Fruit fly (Drosophila melanogaster) whole organism, prepupa: Measurements from ENCODE around the gene CG32026.

Experiments used
- Blimp-1 ChIP-seq: fragments of 200-800 bp; sonication (Bioruptor generic); optimal IDR thresholded peaks from 3 replicates; lab custom pipeline; 2017; ENCODE audit warnings: missing biosample characterization, missing genetic modification characterization, mild to moderate bottlenecking, moderate library complexity, missing genetic modification reagents
- CG10631 ChIP-seq: fragments of 200-800 bp; sonication (Bioruptor generic); optimal IDR thresholded peaks from 2 replicates; lab custom pipeline; 2016; ENCODE audit warnings: missing biosample characterization, missing genetic modification characterization
- CG10669 ChIP-seq: fragments of 200-800 bp; sonication (Bioruptor generic); optimal IDR thresholded peaks from 3 replicates; lab custom pipeline; 2018; ENCODE audit warnings: missing biosample characterization, mild to moderate bottlenecking, missing genetic modification characterization, moderate library complexity
- CG11294 ChIP-seq: fragments of 200-800 bp; sonication (Bioruptor generic); IDR thresholded peaks from 2 replicates; pipeline ENCODE4 v1.3.6; 2022; ENCODE audit warnings: missing biosample characterization, missing genetic modification characterization
- CG11762 ChIP-seq: fragments of 200-800 bp; sonication (Bioruptor generic); optimal IDR thresholded peaks from 3 replicates; lab custom pipeline; 2016; ENCODE audit warnings: missing biosample characterization, missing genetic modification characterization; ENCODE audit not compliant: insufficient read depth
- CG15336 ChIP-seq: fragments of 200-800 bp; sonication (Bioruptor generic); IDR thresholded peaks from 2 replicates; pipeline ENCODE4 v1.3.6; 2022; ENCODE audit warnings: missing biosample characterization, missing genetic modification characterization
- CG1621 ChIP-seq: fragments of 200-800 bp; sonication (Bioruptor generic); optimal IDR thresholded peaks from 3 replicates; lab custom pipeline; 2018; ENCODE audit warnings: missing biosample characterization, mild to moderate bottlenecking, missing genetic modification characterization
- CG16779 ChIP-seq: fragments of 200-800 bp; sonication (Bioruptor generic); optimal IDR thresholded peaks from 3 replicates; lab custom pipeline; 2017; ENCODE audit warnings: missing biosample characterization, mild to moderate bottlenecking, missing genetic modification characterization
- CG34406 ChIP-seq: fragments of 200-800 bp; sonication (Bioruptor generic); optimal IDR thresholded peaks from 3 replicates; lab custom pipeline; 2016; ENCODE audit warnings: missing biosample characterization, missing genetic modification characterization
- CG3919 ChIP-seq: fragments of 200-800 bp; sonication (Bioruptor generic); optimal IDR thresholded peaks from 3 replicates; lab custom pipeline; 2016; ENCODE audit warnings: missing biosample characterization, missing genetic modification characterization
- CG4318 ChIP-seq: fragments of 200-800 bp; sonication (Bioruptor generic); optimal IDR thresholded peaks from 3 replicates; lab custom pipeline; 2017; ENCODE audit warnings: missing biosample characterization, mild to moderate bottlenecking, missing genetic modification characterization
- CG6163 ChIP-seq: fragments of 200-800 bp; sonication (Bioruptor generic); IDR thresholded peaks from 3 replicates; pipeline ENCODE4 v1.3.6; 2022; ENCODE audit warnings: missing biosample characterization, missing genetic modification characterization
- CG6854 ChIP-seq: fragments of 200-800 bp; sonication (Bioruptor generic); optimal IDR thresholded peaks from 2 replicates; lab custom pipeline; 2017; ENCODE audit warnings: missing biosample characterization, mild to moderate bottlenecking, missing genetic modification characterization
- CG7368 ChIP-seq: fragments of 200-800 bp; sonication (Bioruptor generic); optimal IDR thresholded peaks from 3 replicates; lab custom pipeline; 2016; ENCODE audit warnings: missing biosample characterization, missing genetic modification characterization
- CG8119 ChIP-seq: fragments of 200-800 bp; sonication (Bioruptor generic); IDR thresholded peaks from 3 replicates; pipeline ENCODE4 v1.3.6; 2022; ENCODE audit warnings: missing biosample characterization, missing genetic modification characterization
- CG8632 ChIP-seq: fragments of 200-800 bp; sonication (Bioruptor generic); optimal IDR thresholded peaks from 3 replicates; lab custom pipeline; 2016; ENCODE audit warnings: missing biosample characterization, missing genetic modification characterization
- CG9139 ChIP-seq: fragments of 200-800 bp; sonication (Bioruptor generic); optimal IDR thresholded peaks from 3 replicates; lab custom pipeline; 2017; ENCODE audit warnings: missing biosample characterization, mild to moderate bottlenecking, missing genetic modification characterization
- Eip75B ChIP-seq: fragments of 200-800 bp; sonication (Bioruptor generic); optimal IDR thresholded peaks from 3 replicates; lab custom pipeline; 2016; ENCODE audit warnings: missing biosample characterization, missing genetic modification characterization
- Eip78C ChIP-seq: fragments of 200-800 bp; sonication (Bioruptor generic); peaks from one replicate; lab custom pipeline; 2016; ENCODE audit warnings: missing biosample characterization, missing genetic modification characterization
- Ets21C ChIP-seq: fragments of 200-800 bp; sonication (Bioruptor generic); optimal IDR thresholded peaks from 3 replicates; lab custom pipeline; 2016; ENCODE audit warnings: missing biosample characterization, missing genetic modification characterization
- Hr38 ChIP-seq: sonication (Bioruptor generic); optimal IDR thresholded peaks from 2 replicates; lab custom pipeline; 2016; ENCODE audit warnings: missing biosample characterization, missing genetic modification characterization
- Hr39 ChIP-seq: fragments of 200-800 bp; sonication (Bioruptor generic); optimal IDR thresholded peaks from 2 replicates; lab custom pipeline; 2016; ENCODE audit warnings: missing biosample characterization, missing genetic modification characterization
- Met ChIP-seq: fragments of 200-800 bp; sonication (Bioruptor generic); optimal IDR thresholded peaks from 3 replicates; lab custom pipeline; 2016; ENCODE audit warnings: missing biosample characterization, missing genetic modification characterization
- OdsH ChIP-seq: fragments of 200-800 bp; sonication (Bioruptor generic); optimal IDR thresholded peaks from 3 replicates; lab custom pipeline; 2016; ENCODE audit warnings: missing biosample characterization, missing genetic modification characterization
- Smox ChIP-seq: fragments of 200-800 bp; sonication (Bioruptor generic); optimal IDR thresholded peaks from 3 replicates; lab custom pipeline; 2016; ENCODE audit warnings: missing biosample characterization, missing genetic modification characterization
- Sox102F ChIP-seq: fragments of 200-800 bp; sonication (Bioruptor generic); optimal IDR thresholded peaks from 2 replicates; lab custom pipeline; 2016; ENCODE audit warnings: missing biosample characterization, mild to moderate bottlenecking, missing genetic modification characterization
- achi ChIP-seq: fragments of 200-800 bp; sonication (Bioruptor generic); optimal IDR thresholded peaks from 3 replicates; lab custom pipeline; 2016; ENCODE audit warnings: missing biosample characterization, missing genetic modification characterization
- cyc ChIP-seq: fragments of 200-800 bp; sonication (Bioruptor generic); optimal IDR thresholded peaks from 3 replicates; lab custom pipeline; 2016; ENCODE audit warnings: missing biosample characterization, missing genetic modification characterization
- dac ChIP-seq: fragments of 200-800 bp; sonication (Bioruptor generic); optimal IDR thresholded peaks from 2 replicates; lab custom pipeline; 2017; ENCODE audit warnings: missing biosample characterization, mild to moderate bottlenecking, missing genetic modification characterization
- dsx ChIP-seq: fragments of 200-800 bp; optimal IDR thresholded peaks from 3 replicates; lab custom pipeline; 2019; ENCODE audit warnings: missing biosample characterization, mild to moderate bottlenecking, missing genetic modification characterization, moderate library complexity; ENCODE audit not compliant: poor library complexity, severe bottlenecking
- eg ChIP-seq: fragments of 200-800 bp; sonication (Bioruptor generic); IDR thresholded peaks from 3 replicates; pipeline ENCODE4 v1.3.6; 2022; ENCODE audit warnings: missing biosample characterization, missing genetic modification characterization
- fd85E ChIP-seq: fragments of 200-800 bp; sonication (Bioruptor generic); optimal IDR thresholded peaks from 3 replicates; lab custom pipeline; 2016; ENCODE audit warnings: missing biosample characterization, missing genetic modification characterization
- fkh ChIP-seq: fragments of 200-800 bp; sonication (Bioruptor generic); optimal IDR thresholded peaks from 3 replicates; lab custom pipeline; 2017; ENCODE audit warnings: missing biosample characterization, mild to moderate bottlenecking, missing genetic modification characterization, moderate library complexity
- lz ChIP-seq: fragments of 200-800 bp; sonication (Bioruptor generic); optimal IDR thresholded peaks from 3 replicates; lab custom pipeline; 2016; ENCODE audit warnings: missing biosample characterization, missing genetic modification characterization
- net ChIP-seq: fragments of 200-800 bp; sonication (Bioruptor generic); optimal IDR thresholded peaks from 3 replicates; lab custom pipeline; 2016; ENCODE audit warnings: missing biosample characterization, missing genetic modification characterization
- pdm3 ChIP-seq: fragments of 200-800 bp; sonication (Bioruptor generic); optimal IDR thresholded peaks from 3 replicates; lab custom pipeline; 2016; ENCODE audit warnings: missing biosample characterization, missing genetic modification characterization
- salr ChIP-seq, 2 experiments: fragments of 200-800 bp; sonication (Bioruptor generic); optimal IDR thresholded peaks; 3 replicates each; lab custom pipeline; 2016 to 2018; ENCODE audit warnings: missing biosample characterization in 2 of 2, missing genetic modification characterization in 2 of 2, mild to moderate bottlenecking in 1 of 2
- spab ChIP-seq: fragments of 200-800 bp; sonication (Bioruptor generic); optimal IDR thresholded peaks from 2 replicates; lab custom pipeline; 2017; ENCODE audit warnings: missing biosample characterization, mild to moderate bottlenecking, missing genetic modification characterization, missing genetic modification reagents
- ss ChIP-seq, 2 experiments: fragments of 200-800 bp; sonication (Bioruptor generic); optimal IDR thresholded peaks; 2 replicates in 1 of 2; 3 replicates in 1 of 2; lab custom pipeline; 2017 to 2018; ENCODE audit warnings: mild to moderate bottlenecking in 2 of 2, missing biosample characterization in 2 of 2, missing genetic modification characterization in 2 of 2, moderate library complexity in 1 of 2
- svp ChIP-seq: fragments of 200-800 bp; sonication (Bioruptor generic); peaks from one replicate; lab custom pipeline; 2016; ENCODE audit warnings: missing biosample characterization, missing genetic modification characterization
- topi ChIP-seq: fragments of 200-800 bp; sonication (Bioruptor generic); optimal IDR thresholded peaks from 3 replicates; lab custom pipeline; 2016; ENCODE audit warnings: missing biosample characterization, missing genetic modification characterization
- vri ChIP-seq: fragments of 200-800 bp; sonication (Bioruptor generic); optimal IDR thresholded peaks from 3 replicates; lab custom pipeline; 2016; ENCODE audit warnings: missing biosample characterization, mild to moderate bottlenecking, missing genetic modification characterization

The CG32026 gene

dm6 chr3L:8825030-8825407 is 11.2 kb upstream of the CG32026 start (continued):
- TF ChIP-seq CG6854 (GFP tag; lab: Kevin White, UChicago) = peak; percentile 30
- TF ChIP-seq CG4318 (GFP tag; lab: Kevin White, UChicago) = no peak
- TF ChIP-seq CG11294 (GFP tag; lab: Robert Waterston, UW) = no peak
- TF ChIP-seq pdm3 = no peak
- no peak for TF ChIP-seq cyc (GFP tag; lab: Kevin White, UChicago)
- TF ChIP-seq eg (GFP tag; lab: Robert Waterston, UW) = no peak
- no peak for TF ChIP-seq CG34406 (GFP tag; lab: Kevin White, UChicago)
- TF ChIP-seq Eip78C (GFP tag; lab: Kevin White, UChicago) = peak; percentile 69
- no peak for TF ChIP-seq CG10631 (GFP tag; lab: Kevin White, UChicago)
- 0 out of 3 replicates have a peak, but pooled peaks have one; percentile 27 for TF ChIP-seq CG8119 (GFP tag; lab: Robert Waterston, UW)
- no peak for TF ChIP-seq OdsH
- TF ChIP-seq CG9139 = peak; percentile 3
- peak; percentile 34 for TF ChIP-seq dsx (GFP tag; lab: Kevin White, UChicago)
- peak; percentile 18 for TF ChIP-seq vri (GFP tag; lab: Kevin White, UChicago)
- TF ChIP-seq lz (GFP tag; lab: Kevin White, UChicago) = no peak
- TF ChIP-seq Ets21C (GFP tag; lab: Kevin White, UChicago) = no peak

- TF ChIP-seq CG6163 (GFP tag; lab: Robert Waterston, UW) = no peak
- no peak for TF ChIP-seq lz (GFP tag; lab: Kevin White, UChicago)
- TF ChIP-seq Eip78C (GFP tag; lab: Kevin White, UChicago) = peak; percentile 30
- no peak for TF ChIP-seq vri (GFP tag; lab: Kevin White, UChicago)
- TF ChIP-seq Blimp-1 (GFP tag; lab: Kevin White, UChicago) = peak; percentile 86
- TF ChIP-seq, all 60 proteins: peak for 2
Observed at dm6 chr3L:8825560-8825959, 10.7 kb upstream of the CG32026 start.

dm6 chr3L:8826038-8826437 is 10.2 kb upstream of the CG32026 start:
- TF ChIP-seq CG10669 (GFP tag; lab: Kevin White, UChicago) = no peak
- TF ChIP-seq Hr39 (GFP tag; lab: Kevin White, UChicago) = no peak
- TF ChIP-seq CG11762 (GFP tag; lab: Kevin White, UChicago) = no peak
- no peak for TF ChIP-seq fd85E (GFP tag; lab: Kevin White, UChicago)
- no peak for TF ChIP-seq ss (GFP tag; optimal IDR thresholded peaks at IDR 0.05; lab: Kevin White, UChicago)
- TF ChIP-seq CG15336 (GFP tag; lab: Robert Waterston, UW) = no peak
- TF ChIP-seq, all 60 proteins: peak for 0

- TF ChIP-seq dsx (GFP tag; lab: Kevin White, UChicago) (peak; percentile 47), Met (GFP tag; lab: Kevin White, UChicago) (peak; percentile 46), CG16779 (tag; lab: Kevin White, UChicago) (peak; percentile 54), CG8119 (GFP tag; lab: Robert Waterston, UW) (peak; percentile 57; the same call in 1 of the 3 replicates), CG8632 (GFP tag; lab: Kevin White, UChicago) (peak; percentile 9), Sox102F (peak; percentile 64), Eip75B (GFP tag; lab: Kevin White, UChicago) (peak; percentile 50), spab (GFP tag; lab: Kevin White, UChicago) (no peak), ss (GFP tag; optimal IDR thresholded peaks at IDR 0.05; lab: Kevin White, UChicago) (peak; percentile 60 to 67), CG9139 (peak; percentile 64), net (peak; percentile 64), CG4318 (GFP tag; lab: Kevin White, UChicago) (no peak), CG6854 (GFP tag; lab: Kevin White, UChicago) (peak; percentile 53), Smox (GFP tag; lab: Kevin White, UChicago) (peak; percentile 20), topi (GFP tag; lab: Kevin White, UChicago) (peak; percentile 30), CG6163 (GFP tag; lab: Robert Waterston, UW) (peak; percentile 75), CG15336 (GFP tag; lab: Robert Waterston, UW) (peak; percentile 54; the same call in 1 of the 2 replicates), svp (GFP tag; lab: Kevin White, UChicago) (no peak), vri (GFP tag; lab: Kevin White, UChicago) (peak; percentile 58), salr (GFP tag; optimal IDR thresholded peaks at IDR 0.05; lab: Kevin White, UChicago) (peak in 1 of 2 experiments; percentile 16), CG1621 (peak; percentile 16), dac (GFP tag; lab: Kevin White, UChicago) (no peak), Hr38 (no peak), CG7368 (peak; percentile 45), Eip78C (GFP tag; lab: Kevin White, UChicago) (peak; percentile 84), CG3919 (GFP tag; lab: Kevin White, UChicago) (peak; percentile 8), OdsH (peak; percentile 37), eg (GFP tag; lab: Robert Waterston, UW) (peak; percentile 60; the same call in 2 of the 3 replicates), achi (GFP tag; lab: Kevin White, UChicago) (no peak), fkh (GFP tag; lab: Kevin White, UChicago) (peak; percentile 40)
Observed at dm6 chr3L:8827133-8827867, 9.0 kb upstream of the CG32026 start, which contains the start of gene dally. TSS of gene dally (plus strand) at chr3L:8827505.
